Worm (Caenorhabditis elegans) whole organism, young adult: ENCODE measurements around the gene W09B6.4.

ENCODE experiments used
- die-1 ChIP-seq: sonication (generic microtip); optimal IDR thresholded peaks from 2 replicates; lab custom pipeline; 2016; ENCODE audit warnings: missing genotype, mild to moderate bottlenecking, missing genetic modification characterization, missing compliant biosample characterization
- him-1 ChIP-seq: sonication (generic microtip); optimal IDR thresholded peaks from 2 replicates; lab custom pipeline; 2016; ENCODE audit warnings: missing genotype, missing genetic modification reagents, missing genetic modification characterization, missing compliant biosample characterization
- madf-8 ChIP-seq: fragments of 200-800 bp; sonication (Bioruptor generic); conservative IDR thresholded peaks from 2 replicates; pipeline ENCODE4 v1.3.6; 2022; ENCODE audit warnings: missing genetic modification reagents, missing genetic modification characterization, missing compliant biosample characterization
- pbrm-1 ChIP-seq: fragments of 200-800 bp; sonication (Bioruptor generic); IDR thresholded peaks from 2 replicates; pipeline ENCODE4 v1.3.6; 2022; ENCODE audit warnings: missing genetic modification reagents, missing genetic modification characterization, missing compliant biosample characterization
- pha-4 ChIP-seq: fragments of 150-350 bp; sonication (generic microtip); optimal IDR thresholded peaks from 2 replicates; lab custom pipeline; 2014; ENCODE audit warnings: missing biosample characterization, missing genetic modification reagents, missing genetic modification characterization
- rec-8 ChIP-seq, 2 experiments: sonication (generic microtip); optimal IDR thresholded peaks; 2 replicates each; lab custom pipeline; 2016; ENCODE audit warnings: mild to moderate bottlenecking in 2 of 2, missing genetic modification characterization in 2 of 2, missing genetic modification reagents in 2 of 2, missing genotype in 2 of 2, missing biosample characterization in 1 of 2, missing compliant biosample characterization in 1 of 2, moderate library complexity in 1 of 2

DNA sequence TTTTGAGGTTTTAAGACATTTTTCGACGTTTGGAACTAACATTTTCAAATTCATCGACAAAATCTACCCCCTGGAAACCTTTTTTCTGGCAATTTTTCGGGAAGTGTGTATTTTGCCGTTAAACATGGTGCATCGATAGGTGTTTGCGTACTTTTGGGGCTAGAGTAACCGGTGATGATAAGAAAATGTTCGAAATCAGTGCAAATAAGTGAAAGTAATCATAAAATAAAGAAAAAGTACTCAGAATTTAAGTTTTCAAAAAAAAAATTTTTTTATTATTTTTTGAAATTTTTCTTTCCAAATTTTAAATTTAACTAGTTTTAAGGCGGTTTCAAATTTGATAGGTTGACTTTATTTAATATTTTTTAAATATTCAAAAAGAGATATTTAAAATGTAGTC is 38.6 kb upstream of the W09B6.4 start, which contains the start of gene nas-27:
- TF ChIP-seq rec-8 (tag; optimal IDR thresholded peaks at IDR 0.05; lab: Kevin White, UChicago) (no peak), pbrm-1 (GFP tag; lab: Robert Waterston, UW) (no peak), die-1 (tag; lab: Kevin White, UChicago) (no peak), madf-8 (GFP tag; lab: Robert Waterston, UW) (no peak), pha-4 (tag; lab: Kevin White, UChicago) (no peak), him-1 (tag; lab: Kevin White, UChicago) (no peak)
